Worm (Caenorhabditis elegans) whole organism, mixed stage, embryonic: ENCODE results near the gene Y54F10BM.20.

Experiments
- elt-1 ChIP-seq: sonication (generic microtip); optimal IDR thresholded peaks from 2 replicates; lab custom pipeline; 2017; ENCODE audit warnings: missing genetic modification characterization, mild to moderate bottlenecking, missing compliant biosample characterization, antibody characterized with exemption, moderate library complexity, borderline replicate concordance; ENCODE audit not compliant: insufficient read depth
- lsy-2 ChIP-seq: fragments of 150-350 bp; optimal IDR thresholded peaks from 2 replicates; lab custom pipeline; 2014; ENCODE audit warnings: missing biosample characterization, missing genetic modification characterization
- pha-4 ChIP-seq: fragments of 150-350 bp; optimal IDR thresholded peaks from 2 replicates; lab custom pipeline; 2018; ENCODE audit warnings: missing biosample characterization, missing genetic modification reagents, missing genetic modification characterization
- snpc-4 ChIP-seq: fragments of 150-350 bp; optimal IDR thresholded peaks from 2 replicates; lab custom pipeline; 2014; ENCODE audit warnings: missing biosample characterization, missing genetic modification characterization
- unc-39 ChIP-seq: fragments of 150-350 bp; optimal IDR thresholded peaks from 2 replicates; lab custom pipeline; 2014; ENCODE audit warnings: missing biosample characterization, missing genetic modification characterization
- ztf-11 ChIP-seq: fragments of 150-350 bp; optimal IDR thresholded peaks from 2 replicates; lab custom pipeline; 2014; ENCODE audit warnings: missing biosample characterization, missing genetic modification characterization

DNA sequence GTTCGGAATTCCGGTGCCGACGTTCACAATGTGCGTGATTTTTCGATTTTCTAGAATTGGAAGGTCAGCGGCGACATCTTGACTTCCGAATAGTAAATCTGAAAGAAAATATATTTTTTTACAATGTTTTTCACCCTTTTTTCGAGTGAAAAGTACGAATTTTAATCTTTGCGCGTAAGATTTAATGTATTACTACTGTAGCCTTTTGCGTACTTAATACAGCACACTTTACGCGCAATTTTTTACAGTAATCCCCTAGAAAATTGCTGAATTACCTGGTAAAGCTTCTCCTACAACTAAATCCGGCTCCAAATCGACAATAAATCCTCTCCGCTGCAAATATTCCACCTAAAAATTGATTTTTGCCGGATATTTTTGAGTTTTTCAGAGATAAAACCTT lies 22.3 kb downstream of the Y54F10BM.20 start:
- TF ChIP-seq pha-4 (tag; lab: Kevin White, UChicago) (no peak), snpc-4 (no peak), elt-1 (tag; lab: Kevin White, UChicago) (no peak), ztf-11 (tag; lab: Kevin White, UChicago) (no peak), unc-39 (tag; lab: Kevin White, UChicago) (no peak), lsy-2 (tag; lab: Kevin White, UChicago) (no peak)
